Worm (Caenorhabditis elegans): ENCODE measurements around the gene F49E2.2.

The F49E2.2 gene

DNA sequence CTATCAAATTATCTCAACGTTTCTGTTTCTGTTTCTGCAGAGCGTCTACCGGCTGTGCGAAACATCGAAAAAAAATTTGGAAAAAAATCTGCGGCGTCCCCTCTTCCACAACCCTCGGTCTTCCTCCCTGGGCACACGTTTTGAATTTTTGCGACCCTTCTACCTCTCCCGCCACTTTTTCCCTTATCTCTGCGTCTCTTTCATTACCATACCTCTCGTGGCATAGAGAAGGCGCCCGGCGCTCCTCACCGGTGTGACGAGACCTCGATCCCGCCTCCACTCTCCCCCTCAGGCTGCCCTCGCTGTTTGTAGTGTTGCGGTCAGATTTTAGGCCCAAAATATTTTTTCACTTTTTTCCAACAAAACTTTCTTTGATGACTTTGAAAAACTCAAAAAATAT lies 14.1 kb upstream of the F49E2.2 start (continued):
- peak; percentile 42 for TF ChIP-seq swsn-7 (tag; optimal IDR thresholded peaks at IDR 0.05)
- TF ChIP-seq aly-2 (tag; optimal IDR thresholded peaks at IDR 0.05): no peak
- TF ChIP-seq blmp-1 (tag; optimal IDR thresholded peaks at IDR 0.05): peak; percentile 73
- TF ChIP-seq unc-86 (tag; optimal IDR thresholded peaks at IDR 0.05): no peak
- peak; percentile 46 to 52 (median 47) for TF ChIP-seq dpl-1 (GFP tag; optimal IDR thresholded peaks at IDR 0.05)
- TF ChIP-seq zag-1 (tag; optimal IDR thresholded peaks at IDR 0.05): no peak
- TF ChIP-seq rnt-1 (tag; optimal IDR thresholded peaks at IDR 0.05): peak; percentile 58
- peak; percentile 33 for TF ChIP-seq nhr-47 (tag; optimal IDR thresholded peaks at IDR 0.05)
- TF ChIP-seq lin-13 (GFP tag; optimal IDR thresholded peaks at IDR 0.05): no peak
- no peak for TF ChIP-seq ces-1 (GFP tag; optimal IDR thresholded peaks at IDR 0.05)
- no peak for TF ChIP-seq fkh-4 (tag; optimal IDR thresholded peaks at IDR 0.05; ENCODE audit: borderline replicate concordance)
- no peak for TF ChIP-seq unc-130 (tag; optimal IDR thresholded peaks at IDR 0.05)
- no peak for TF ChIP-seq efl-3 (GFP tag; optimal IDR thresholded peaks at IDR 0.05)
- no peak for TF ChIP-seq ztf-4 (tag; optimal IDR thresholded peaks at IDR 0.05)
- TF ChIP-seq hlh-17 (GFP tag; optimal IDR thresholded peaks at IDR 0.05; ENCODE audit: borderline replicate concordance): no peak
- no peak for TF ChIP-seq fkh-8 (tag; optimal IDR thresholded peaks at IDR 0.05)
- peak; percentile 68 for TF ChIP-seq nhr-20 (tag; optimal IDR thresholded peaks at IDR 0.05)
- TF ChIP-seq fos-1 (tag; optimal IDR thresholded peaks at IDR 0.05): no peak
- no peak for TF ChIP-seq elt-2 (tag; optimal IDR thresholded peaks at IDR 0.05)
- no peak for TF ChIP-seq ets-5 (GFP tag; IDR thresholded peaks at IDR 0.05)
- no peak for TF ChIP-seq nhr-76 (tag; optimal IDR thresholded peaks at IDR 0.05)
- no peak for TF ChIP-seq pqm-1 (tag; optimal IDR thresholded peaks at IDR 0.05)
- TF ChIP-seq nhr-85 (tag): peak; percentile 76
- no peak for TF ChIP-seq hlh-4 (tag; optimal IDR thresholded peaks at IDR 0.05)
- TF ChIP-seq elt-3 (tag; optimal IDR thresholded peaks at IDR 0.05): peak in 1 of 6 experiments; percentile 8
- no peak for TF ChIP-seq unc-62 (GFP tag; optimal IDR thresholded peaks at IDR 0.05)
- TF ChIP-seq tlp-1 (tag; optimal IDR thresholded peaks at IDR 0.05): no peak
- TF ChIP-seq mdl-1 (tag; optimal IDR thresholded peaks at IDR 0.05): peak in 1 of 2 experiments; percentile 43
- TF ChIP-seq snu-23 (GFP tag; optimal IDR thresholded peaks at IDR 0.05): peak; percentile 63
- no peak for TF ChIP-seq pax-3 (tag; optimal IDR thresholded peaks at IDR 0.05)
- no peak for TF ChIP-seq egl-27 (tag; optimal IDR thresholded peaks at IDR 0.05)
- no peak for TF ChIP-seq lin-39 (tag; optimal IDR thresholded peaks at IDR 0.05)
- TF ChIP-seq ceh-8 (GFP tag; optimal IDR thresholded peaks at IDR 0.05): no peak
- TF ChIP-seq zip-4 (GFP tag; optimal IDR thresholded peaks at IDR 0.05): no peak
- peak; percentile 29 for TF ChIP-seq skn-1 (tag; optimal IDR thresholded peaks at IDR 0.05)
- no peak for TF ChIP-seq ama-1 (optimal IDR thresholded peaks at IDR 0.05)
- TF ChIP-seq efl-1 (optimal IDR thresholded peaks at IDR 0.05): peak; percentile 44 to 49
- peak; percentile 55 to 95 for TF ChIP-seq efl-1 (GFP tag; optimal IDR thresholded peaks at IDR 0.05 in 1 of 2)
- no peak for TF ChIP-seq Y116A8C.19 (tag; optimal IDR thresholded peaks at IDR 0.05; ENCODE audit: borderline replicate concordance)
- no peak for TF ChIP-seq mab-9 (GFP tag; IDR thresholded peaks at IDR 0.05)
- TF ChIP-seq hpl-2 (GFP tag; optimal IDR thresholded peaks at IDR 0.05): no peak
- no peak for TF ChIP-seq nhr-237 (tag; optimal IDR thresholded peaks at IDR 0.05)
- no peak for TF ChIP-seq ceh-63 (GFP tag; optimal IDR thresholded peaks at IDR 0.05)
- TF ChIP-seq nhr-11 (tag; optimal IDR thresholded peaks at IDR 0.05): no peak
- TF ChIP-seq dsc-1 (tag; optimal IDR thresholded peaks at IDR 0.05): no peak
- TF ChIP-seq F16B12.6 (tag; optimal IDR thresholded peaks at IDR 0.05): no peak
- TF ChIP-seq nhr-90 (tag; optimal IDR thresholded peaks at IDR 0.05; ENCODE audit: poor library complexity): no peak
- TF ChIP-seq nhr-28 (tag; optimal IDR thresholded peaks at IDR 0.05): no peak
- peak in 1 of 3 experiments; percentile 12 for TF ChIP-seq ceh-82 (tag; optimal IDR thresholded peaks at IDR 0.05)
- peak; percentile 9 to 73 for TF ChIP-seq lin-35 (GFP tag; optimal IDR thresholded peaks at IDR 0.05)
- no peak for TF ChIP-seq ceh-90 (tag; optimal IDR thresholded peaks at IDR 0.05)
- TF ChIP-seq alr-1 (tag; optimal IDR thresholded peaks at IDR 0.05; ENCODE audit: borderline replicate concordance): no peak
- TF ChIP-seq aha-1 (tag; optimal IDR thresholded peaks at IDR 0.05): no peak
- no peak for TF ChIP-seq jun-1 (tag; optimal IDR thresholded peaks at IDR 0.05)
